Fruit fly (Drosophila melanogaster): ENCODE measurements around the gene crb.
A peak's percentile ranks its signal among the peaks of the same experiment; 100 is the strongest.

Gene crb

DNA sequence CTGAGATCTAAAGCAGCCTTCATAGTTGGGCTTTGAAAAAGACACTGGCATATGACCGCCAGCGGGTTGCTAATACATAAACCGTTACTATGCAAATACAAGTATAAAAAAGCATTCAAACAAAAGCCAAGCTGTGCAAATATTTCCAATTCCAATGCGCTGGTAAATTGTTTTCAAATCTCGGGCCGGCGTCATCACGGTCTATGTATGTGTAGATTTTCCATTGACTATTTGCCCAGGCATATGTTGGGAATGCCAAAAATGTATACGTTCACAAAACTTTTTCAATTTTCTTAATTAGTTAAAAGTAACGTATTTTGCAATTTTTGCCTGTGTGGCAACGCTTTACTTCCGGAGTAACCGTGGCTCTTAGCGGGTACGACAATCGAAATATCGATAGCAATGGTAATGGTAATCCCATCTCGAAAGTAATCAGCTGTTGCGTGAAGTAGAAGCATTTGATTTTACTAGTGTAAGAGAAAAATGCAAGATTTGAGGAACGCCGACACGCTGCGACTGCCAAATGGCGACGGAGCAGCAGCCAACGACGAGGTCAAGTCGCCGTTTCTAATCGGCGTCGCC, 5.0 kb upstream of the crb start, which contains the start of the genes CG34290 and Uck:
CG34290 (minus strand) TSS at position 51 of the 582 bp plus-strand sequence.
Uck (plus strand) TSS at position 405 of the 582 bp plus-strand sequence.
- TF ChIP-seq chm (GFP tag; IDR thresholded peaks at IDR 0.05), result peak; percentile 73
- peak; percentile 48 for TF ChIP-seq psq (GFP tag; optimal IDR thresholded peaks at IDR 0.05)
- peak; percentile 89 for TF ChIP-seq Rfx (GFP tag; IDR thresholded peaks at IDR 0.05)
- no peak for TF ChIP-seq CG34422 (GFP tag; IDR thresholded peaks at IDR 0.05)
- peak; percentile 39; the same call in 1 of the 2 replicates for TF ChIP-seq Ada2b (GFP tag; IDR thresholded peaks at IDR 0.05)
- TF ChIP-seq fd64A (GFP tag; optimal IDR thresholded peaks at IDR 0.05), result peak; percentile 76
- TF ChIP-seq stc (GFP tag; IDR thresholded peaks at IDR 0.05), result peak; percentile 66; the same call in 1 of the 2 replicates
- TF ChIP-seq Tbp (GFP tag; optimal IDR thresholded peaks at IDR 0.05), result no peak
- no peak for TF ChIP-seq CG15073 (GFP tag; optimal IDR thresholded peaks at IDR 0.05)
- TF ChIP-seq CG9609 (GFP tag; optimal IDR thresholded peaks at IDR 0.05), result peak; percentile 71
- TF ChIP-seq scrt (GFP tag; optimal IDR thresholded peaks at IDR 0.05), result peak; percentile 85
- TF ChIP-seq CG12236 (GFP tag; optimal IDR thresholded peaks at IDR 0.05), result peak; percentile 72
- TF ChIP-seq bcd (GFP tag; optimal IDR thresholded peaks at IDR 0.05), result peak; percentile 87
- TF ChIP-seq kah (GFP tag; optimal IDR thresholded peaks at IDR 0.05), result peak; percentile 57
- no peak for TF ChIP-seq hkb (optimal IDR thresholded peaks at IDR 0.05)
- TF ChIP-seq hkb (GFP tag; IDR thresholded peaks at IDR 0.05), result peak; percentile 78
- TF ChIP-seq CG9817 (tag; optimal IDR thresholded peaks at IDR 0.05), result peak; percentile 68
- peak; percentile 78 for TF ChIP-seq HmgD (GFP tag; optimal IDR thresholded peaks at IDR 0.05)
- TF ChIP-seq Meics (GFP tag; optimal IDR thresholded peaks at IDR 0.05), result peak; percentile 90
- peak; percentile 32 for TF ChIP-seq CG1602 (GFP tag; optimal IDR thresholded peaks at IDR 0.05)
- TF ChIP-seq zfh1 (GFP tag; IDR thresholded peaks at IDR 0.05), result peak; percentile 76
- TF ChIP-seq HHEX (GFP tag; optimal IDR thresholded peaks at IDR 0.05), result peak; percentile 82
- peak; percentile 89 for TF ChIP-seq B-H2 (GFP tag; optimal IDR thresholded peaks at IDR 0.05)
- TF ChIP-seq D19B (GFP tag; optimal IDR thresholded peaks at IDR 0.05), result peak; percentile 51
- TF ChIP-seq CG11398 (GFP tag; optimal IDR thresholded peaks at IDR 0.05), result peak; percentile 79
- no peak for TF ChIP-seq cad (GFP tag; optimal IDR thresholded peaks at IDR 0.05)
- peak; percentile 78 for TF ChIP-seq CG32532 (GFP tag; IDR thresholded peaks at IDR 0.05)
- TF ChIP-seq CG13424 (tag; optimal IDR thresholded peaks at IDR 0.05), result peak; percentile 63
- peak; percentile 32 for TF ChIP-seq btn (GFP tag; optimal IDR thresholded peaks at IDR 0.05)
- TF ChIP-seq zen2 (GFP tag; IDR thresholded peaks at IDR 0.05; ENCODE audit: partially characterized antibody), result peak; percentile 83
- peak; percentile 69 for TF ChIP-seq p53 (GFP tag; optimal IDR thresholded peaks at IDR 0.05)
- TF ChIP-seq CG6813 (GFP tag; optimal IDR thresholded peaks at IDR 0.05), result peak; percentile 81
- peak; percentile 65 for TF ChIP-seq CG16863 (GFP tag; optimal IDR thresholded peaks at IDR 0.05)
- peak; percentile 56 to 74 for TF ChIP-seq dpn (GFP tag; optimal IDR thresholded peaks at IDR 0.05)
- TF ChIP-seq CG13123 (GFP tag; optimal IDR thresholded peaks at IDR 0.05), result peak; percentile 27
- TF ChIP-seq row (GFP tag; IDR thresholded peaks at IDR 0.05), result peak; percentile 52; the same call in 2 of the 3 replicates
- peak; percentile 38; the same call in 1 of the 2 replicates for TF ChIP-seq sens-2 (GFP tag; IDR thresholded peaks at IDR 0.05)
- TF ChIP-seq ind (GFP tag; optimal IDR thresholded peaks at IDR 0.05), result peak; percentile 51
- peak; percentile 43 for TF ChIP-seq sqz (GFP tag; optimal IDR thresholded peaks at IDR 0.05)
- TF ChIP-seq tup (GFP tag; optimal IDR thresholded peaks at IDR 0.05), result no peak
- TF ChIP-seq trh (GFP tag; optimal IDR thresholded peaks at IDR 0.05), result peak; percentile 37
- peak; percentile 76 for TF ChIP-seq CG11723 (GFP tag; optimal IDR thresholded peaks at IDR 0.05)
- TF ChIP-seq Hr39 (optimal IDR thresholded peaks at IDR 0.05), result no peak
- peak; percentile 70 for TF ChIP-seq CG33557 (GFP tag; optimal IDR thresholded peaks at IDR 0.05)
- no peak for TF ChIP-seq Awh (GFP tag; IDR thresholded peaks at IDR 0.05)
- TF ChIP-seq CG30020 (tag; optimal IDR thresholded peaks at IDR 0.05), result peak; percentile 36
- peak; percentile 77 for TF ChIP-seq CG6683 (GFP tag; optimal IDR thresholded peaks at IDR 0.05)
- TF ChIP-seq CG4424 (GFP tag; optimal IDR thresholded peaks at IDR 0.05), result peak; percentile 59
- 0 out of 2 replicates have a peak, but pooled peaks have one; percentile 34 for TF ChIP-seq CG7372 (GFP tag; IDR thresholded peaks at IDR 0.05)
- peak; percentile 14 for TF ChIP-seq disco-r (GFP tag; optimal IDR thresholded peaks at IDR 0.05)
- TF ChIP-seq abd-A (tag; optimal IDR thresholded peaks at IDR 0.05), result no peak

Data from whole organism, embryonic.